Fruit fly (Drosophila melanogaster): ENCODE measurements around the gene CG11779.

Gene CG11779

dm6 chr3R:19156670-19157402 is 2.8 kb downstream of the CG11779 start, which contains the start of gene nanos:
Gene nanos (plus strand): TSS chr3R:19157238.
- TF ChIP-seq noc (tag; optimal IDR thresholded peaks at IDR 0.05): peak; percentile 57

- TF ChIP-seq noc (tag; optimal IDR thresholded peaks at IDR 0.05): peak; percentile 61
These were observed 6.1 kb downstream of the CG11779 start, which contains the start of gene CG5835 for dm6 chr3R:19153502-19153983. Gene CG5835 (minus strand): TSS chr3R:19153686.

dm6 chr3R:19152835-19153234 is 6.8 kb downstream of the CG11779 start:
- TF ChIP-seq noc (tag; optimal IDR thresholded peaks at IDR 0.05): no peak

- TF ChIP-seq noc (tag; optimal IDR thresholded peaks at IDR 0.05): peak; percentile 83
These were observed 7.6 kb downstream of the CG11779 start for dm6 chr3R:19151848-19152787.

- TF ChIP-seq noc (tag; optimal IDR thresholded peaks at IDR 0.05): no peak
These were observed 8.6 kb downstream of the CG11779 start for dm6 chr3R:19150856-19151651.

- peak; percentile 81 for TF ChIP-seq noc (tag; optimal IDR thresholded peaks at IDR 0.05)
These were observed 12.0 kb downstream of the CG11779 start, which contains the start of gene Ppcs for dm6 chr3R:19147511-19148239. Gene Ppcs (minus strand): TSS chr3R:19147910.

- peak; percentile 51 for TF ChIP-seq noc (tag; optimal IDR thresholded peaks at IDR 0.05)
These were observed 24.7 kb downstream of the CG11779 start, which contains the start of gene Cyp12a4 for dm6 chr3R:19134957-19135356. Gene Cyp12a4 (plus strand): TSS chr3R:19135158.

dm6 chr3R:19132146-19132833 is 27.4 kb downstream of the CG11779 start, which contains the start of gene Cyp12a5:
Gene Cyp12a5 (plus strand): TSS chr3R:19132648.
- TF ChIP-seq noc (tag; optimal IDR thresholded peaks at IDR 0.05): peak; percentile 42

- no peak for TF ChIP-seq noc (tag; optimal IDR thresholded peaks at IDR 0.05)
These were observed 41.1 kb downstream of the CG11779 start for dm6 chr3R:19118505-19119138.

dm6 chr3R:19113836-19114235 is 45.8 kb downstream of the CG11779 start:
- TF ChIP-seq noc (tag; optimal IDR thresholded peaks at IDR 0.05): no peak

- TF ChIP-seq noc (tag; optimal IDR thresholded peaks at IDR 0.05): no peak
These were observed 47.3 kb downstream of the CG11779 start for dm6 chr3R:19112372-19112771.

dm6 chr3R:19111159-19111558 is 48.5 kb downstream of the CG11779 start:
- TF ChIP-seq noc (tag; optimal IDR thresholded peaks at IDR 0.05): no peak

dm6 chr3R:19108126-19108525 is 51.6 kb downstream of the CG11779 start:
- TF ChIP-seq noc (tag; optimal IDR thresholded peaks at IDR 0.05): no peak

dm6 chr3R:19107058-19107457 is 52.6 kb downstream of the CG11779 start:
- TF ChIP-seq noc (tag; optimal IDR thresholded peaks at IDR 0.05): no peak
